Fruit fly (Drosophila melanogaster): ENCODE data around the gene CG4080.

The CG4080 gene

dm6 chr3L:9370907-9371365, 28.1 kb downstream of the CG4080 start, which contains the start of gene Fdx1 (continued):
- TF ChIP-seq Taf1 (GFP tag; IDR thresholded peaks at IDR 0.05) (no peak), CG10366 (GFP tag; IDR thresholded peaks at IDR 0.05) (no peak), oc (tag; optimal IDR thresholded peaks at IDR 0.05) (no peak), lov (optimal IDR thresholded peaks at IDR 0.05) (no peak), lov (GFP tag; IDR thresholded peaks at IDR 0.05) (no peak), jumu (GFP tag; optimal IDR thresholded peaks at IDR 0.05) (no peak), ato (GFP tag; IDR thresholded peaks at IDR 0.05; ENCODE audit: partially characterized antibody) (no peak), CG7987 (GFP tag; optimal IDR thresholded peaks at IDR 0.05) (no peak), CG9437 (GFP tag; optimal IDR thresholded peaks at IDR 0.05) (peak; percentile 10), CG4617 (GFP tag; optimal IDR thresholded peaks at IDR 0.05; ENCODE audit: borderline replicate concordance) (no peak), CG9876 (GFP tag; optimal IDR thresholded peaks at IDR 0.05) (no peak), unpg (GFP tag; optimal IDR thresholded peaks at IDR 0.05) (peak; percentile 44), wdn (GFP tag; IDR thresholded peaks at IDR 0.05) (no peak), NC2α (GFP tag; optimal IDR thresholded peaks at IDR 0.05) (no peak), CG10959 (GFP tag; IDR thresholded peaks at IDR 0.05) (no peak), gsb-n (tag; optimal IDR thresholded peaks at IDR 0.05) (peak; percentile 19), org-1 (GFP tag; optimal IDR thresholded peaks at IDR 0.05) (no peak), Atf-2 (GFP tag; optimal IDR thresholded peaks at IDR 0.05) (no peak), sr (GFP tag; IDR thresholded peaks at IDR 0.05) (no peak), CG10565 (GFP tag; optimal IDR thresholded peaks at IDR 0.05) (no peak), CG6175 (GFP tag; IDR thresholded peaks at IDR 0.05) (no peak), crp (GFP tag; optimal IDR thresholded peaks at IDR 0.05) (peak in 1 of 2 experiments; percentile 8), Lim3 (GFP tag; IDR thresholded peaks at IDR 0.05) (no peak), CG12744 (GFP tag; optimal IDR thresholded peaks at IDR 0.05) (no peak), peb (GFP tag; IDR thresholded peaks at IDR 0.05) (no peak), CG17186 (GFP tag; optimal IDR thresholded peaks at IDR 0.05) (no peak), unc-4 (GFP tag; IDR thresholded peaks at IDR 0.05; ENCODE audit: partially characterized antibody) (peak; percentile 70), CG13424 (tag; optimal IDR thresholded peaks at IDR 0.05) (peak; percentile 70), toy (GFP tag; IDR thresholded peaks at IDR 0.05) (no peak), Doc2 (GFP tag; IDR thresholded peaks at IDR 0.05) (no peak), HmgD (GFP tag; optimal IDR thresholded peaks at IDR 0.05) (no peak), Hey (tag; optimal IDR thresholded peaks at IDR 0.05) (no peak), trem (tag; optimal IDR thresholded peaks at IDR 0.05) (peak; percentile 34), Hsf (GFP tag; optimal IDR thresholded peaks at IDR 0.05) (peak; percentile 8), CG32532 (GFP tag; IDR thresholded peaks at IDR 0.05) (peak; percentile 15; the same call in 1 of the 2 replicates), cas (GFP tag; IDR thresholded peaks at IDR 0.05) (no peak), CG18764 (GFP tag; optimal IDR thresholded peaks at IDR 0.05) (peak; percentile 21), CG11247 (GFP tag; IDR thresholded peaks at IDR 0.05) (0 out of 2 replicates have a peak, but pooled peaks have one; percentile 27), CoRest (tag; optimal IDR thresholded peaks at IDR 0.05) (peak; percentile 55), Fer1 (GFP tag; optimal IDR thresholded peaks at IDR 0.05) (peak; percentile 38), CG12391 (tag; optimal IDR thresholded peaks at IDR 0.05) (peak; percentile 65), CG11723 (GFP tag; optimal IDR thresholded peaks at IDR 0.05) (no peak), klu (GFP tag; IDR thresholded peaks at IDR 0.05) (no peak), D19B (GFP tag; optimal IDR thresholded peaks at IDR 0.05) (no peak), Dll (GFP tag; IDR thresholded peaks at IDR 0.05; ENCODE audit: partially characterized antibody) (peak; percentile 80), CG33557 (GFP tag; optimal IDR thresholded peaks at IDR 0.05) (peak; percentile 20), CG15073 (GFP tag; optimal IDR thresholded peaks at IDR 0.05) (no peak), Atf6 (GFP tag; IDR thresholded peaks at IDR 0.05) (peak; percentile 59), Mrtf (GFP tag; IDR thresholded peaks at IDR 0.05) (no peak), sqz (GFP tag; optimal IDR thresholded peaks at IDR 0.05) (peak; percentile 80), lbe (GFP tag; optimal IDR thresholded peaks at IDR 0.05) (peak; percentile 43), CrebB (tag; optimal IDR thresholded peaks at IDR 0.05) (peak; percentile 6)

Measured in whole organism, embryonic.